Fruit fly (Drosophila melanogaster) whole organism, embryonic: ENCODE results near the gene side-III.

Experiments used
- Abd-B ChIP-seq: fragments of 200-800 bp; sonication (Bioruptor generic); optimal IDR thresholded peaks from 2 replicates; lab custom pipeline; 2018; ENCODE audit warnings: missing biosample characterization, mild to moderate bottlenecking, missing genetic modification characterization, moderate library complexity
- Atf6 ChIP-seq: fragments of 200-800 bp; sonication (Bioruptor generic); IDR thresholded peaks from 2 replicates; pipeline ENCODE4 v1.3.6; 2022; ENCODE audit warnings: missing biosample characterization, missing genetic modification characterization
- CG1024 ChIP-seq: fragments of 200-800 bp; sonication (Bioruptor generic); IDR thresholded peaks from 2 replicates; pipeline ENCODE4 v1.3.6; 2022; ENCODE audit warnings: missing biosample characterization, missing genetic modification characterization
- CG10462 ChIP-seq: fragments of 200-800 bp; sonication (Bioruptor generic); optimal IDR thresholded peaks from 2 replicates; lab custom pipeline; 2016; ENCODE audit warnings: missing biosample characterization, missing genetic modification characterization
- CG11504 ChIP-seq: fragments of 200-800 bp; sonication (Bioruptor generic); optimal IDR thresholded peaks from 3 replicates; lab custom pipeline; 2019; ENCODE audit warnings: missing biosample characterization, mild to moderate bottlenecking, missing genetic modification characterization, moderate library complexity
- CG13624 ChIP-seq: fragments of 200-800 bp; sonication (Bioruptor generic); optimal IDR thresholded peaks from 2 replicates; lab custom pipeline; 2016; ENCODE audit warnings: missing biosample characterization, missing genetic modification characterization
- CG14965 ChIP-seq: fragments of 200-800 bp; sonication (Bioruptor generic); optimal IDR thresholded peaks from 2 replicates; lab custom pipeline; 2016; ENCODE audit warnings: missing biosample characterization, missing genetic modification characterization, borderline replicate concordance
- CG18599 ChIP-seq: fragments of 200-800 bp; sonication (Bioruptor generic); optimal IDR thresholded peaks from 3 replicates; lab custom pipeline; 2017; ENCODE audit warnings: missing biosample characterization, missing genetic modification characterization, mild to moderate bottlenecking, moderate library complexity, missing genetic modification reagents
- CG2678 ChIP-seq: fragments of 200-800 bp; sonication (Bioruptor generic); optimal IDR thresholded peaks from 3 replicates; lab custom pipeline; 2019; ENCODE audit warnings: missing biosample characterization, mild to moderate bottlenecking, missing genetic modification characterization, moderate library complexity
- CG30431 ChIP-seq: fragments of 200-800 bp; sonication (Bioruptor generic); optimal IDR thresholded peaks from 2 replicates; lab custom pipeline; 2017; ENCODE audit warnings: missing biosample characterization, missing genetic modification characterization
- CG33213 ChIP-seq: fragments of 200-800 bp; sonication (Bioruptor generic); optimal IDR thresholded peaks from 3 replicates; lab custom pipeline; 2016; ENCODE audit warnings: missing biosample characterization, missing genetic modification characterization
- CG3407 ChIP-seq: fragments of 200-800 bp; sonication (Bioruptor generic); optimal IDR thresholded peaks from 2 replicates; lab custom pipeline; 2018; ENCODE audit warnings: missing biosample characterization, mild to moderate bottlenecking, missing genetic modification characterization
- CG4404 ChIP-seq: fragments of 200-800 bp; sonication (Bioruptor generic); IDR thresholded peaks from 2 replicates; pipeline ENCODE4 v1.3.6; 2022; ENCODE audit warnings: missing biosample characterization, missing genetic modification characterization
- CG6791 ChIP-seq: fragments of 200-800 bp; sonication (Bioruptor generic); IDR thresholded peaks from 3 replicates; pipeline ENCODE4 v1.3.6; 2022; ENCODE audit warnings: missing biosample characterization, missing genetic modification characterization; ENCODE audit not compliant: partially characterized antibody
- CG7372 ChIP-seq: fragments of 200-800 bp; sonication (Bioruptor generic); IDR thresholded peaks from 2 replicates; pipeline ENCODE4 v1.3.6; 2022; ENCODE audit warnings: missing biosample characterization, missing genetic modification characterization
- CG9437 ChIP-seq: fragments of 200-800 bp; sonication (Bioruptor generic); optimal IDR thresholded peaks from 2 replicates; lab custom pipeline; 2018; ENCODE audit warnings: missing biosample characterization, mild to moderate bottlenecking, missing genetic modification characterization
- CG9797 ChIP-seq: fragments of 200-800 bp; sonication (Bioruptor generic); optimal IDR thresholded peaks from 3 replicates; lab custom pipeline; 2018; ENCODE audit warnings: missing biosample characterization, mild to moderate bottlenecking, missing genetic modification characterization
- CG9876 ChIP-seq: fragments of 200-800 bp; sonication (Bioruptor generic); optimal IDR thresholded peaks from 2 replicates; lab custom pipeline; 2016; ENCODE audit warnings: missing biosample characterization, missing genetic modification characterization
- CkIIα-i1 ChIP-seq: fragments of 200-800 bp; sonication (Bioruptor generic); IDR thresholded peaks from 2 replicates; pipeline ENCODE4 v1.3.6; 2022; ENCODE audit warnings: missing biosample characterization, missing genetic modification characterization
- Dip3 ChIP-seq: fragments of 200-800 bp; sonication (Bioruptor generic); optimal IDR thresholded peaks from 3 replicates; lab custom pipeline; 2016; ENCODE audit warnings: missing biosample characterization, missing genetic modification characterization
- Dref ChIP-seq: fragments of 200-800 bp; sonication (Bioruptor generic); IDR thresholded peaks from 2 replicates; pipeline ENCODE4 v1.3.6; 2022; ENCODE audit warnings: missing biosample characterization, missing genetic modification characterization
- GATAe ChIP-seq: fragments of 200-800 bp; sonication (Bioruptor generic); conservative IDR thresholded peaks from 2 replicates; pipeline ENCODE4 v1.3.6; 2022; ENCODE audit warnings: missing biosample characterization, missing genetic modification characterization
- Hr51 ChIP-seq, 2 experiments: fragments of 200-800 bp; sonication (Bioruptor generic); optimal IDR thresholded peaks; 2 replicates in 1 of 2; 3 replicates in 1 of 2; lab custom pipeline; 2016 to 2018; ENCODE audit warnings: missing biosample characterization in 2 of 2, missing genetic modification characterization in 2 of 2, mild to moderate bottlenecking in 1 of 2, moderate library complexity in 1 of 2
- YL-1 ChIP-seq: fragments of 200-800 bp; sonication (Bioruptor generic); optimal IDR thresholded peaks from 3 replicates; lab custom pipeline; 2017; ENCODE audit warnings: missing biosample characterization, mild to moderate bottlenecking, missing genetic modification characterization
- abd-A ChIP-seq: fragments of 200-800 bp; sonication (Bioruptor generic); optimal IDR thresholded peaks from 3 replicates; lab custom pipeline; 2019; ENCODE audit warnings: missing biosample characterization, mild to moderate bottlenecking, missing genetic modification characterization, moderate library complexity
- ash1 ChIP-seq: fragments of 200-800 bp; sonication (Bioruptor generic); optimal IDR thresholded peaks from 2 replicates; lab custom pipeline; 2018; ENCODE audit warnings: missing biosample characterization, mild to moderate bottlenecking, missing genetic modification characterization
- crc ChIP-seq: fragments of 200-800 bp; sonication (Bioruptor generic); optimal IDR thresholded peaks from 2 replicates; lab custom pipeline; 2016; ENCODE audit warnings: missing biosample characterization, missing genetic modification characterization
- croc ChIP-seq: fragments of 200-800 bp; sonication (Bioruptor generic); conservative IDR thresholded peaks from 3 replicates; pipeline ENCODE4 v1.3.6; 2022; ENCODE audit warnings: missing biosample characterization, missing genetic modification characterization
- emc ChIP-seq: fragments of 200-800 bp; sonication (Bioruptor generic); optimal IDR thresholded peaks from 2 replicates; lab custom pipeline; 2016; ENCODE audit warnings: missing biosample characterization, missing genetic modification characterization
- fd64A ChIP-seq: fragments of 200-800 bp; sonication (Bioruptor generic); optimal IDR thresholded peaks from 3 replicates; lab custom pipeline; 2018; ENCODE audit warnings: missing biosample characterization, mild to moderate bottlenecking, missing genetic modification characterization
- fu2 ChIP-seq: fragments of 200-800 bp; sonication (Bioruptor generic); optimal IDR thresholded peaks from 2 replicates; lab custom pipeline; 2016; ENCODE audit warnings: missing biosample characterization, missing genetic modification characterization
- gem ChIP-seq: fragments of 200-800 bp; sonication (Bioruptor generic); optimal IDR thresholded peaks from 2 replicates; lab custom pipeline; 2019; ENCODE audit warnings: missing biosample characterization, mild to moderate bottlenecking, missing genetic modification characterization, moderate library complexity
- gsb ChIP-seq: fragments of 200-800 bp; sonication (Bioruptor generic); IDR thresholded peaks from 2 replicates; pipeline ENCODE4 v1.3.6; 2022; ENCODE audit warnings: missing biosample characterization, missing genetic modification characterization
- h ChIP-seq: fragments of >200 bp; optimal IDR thresholded peaks from 2 replicates; lab custom pipeline; 2017
- insv ChIP-seq, 2 experiments: fragments of 200-800 bp; sonication (Bioruptor generic); optimal IDR thresholded peaks; 3 replicates each; lab custom pipeline; 2016 to 2018; ENCODE audit warnings: missing biosample characterization in 2 of 2, missing genetic modification characterization in 2 of 2
- lbe ChIP-seq: fragments of 200-800 bp; sonication (Bioruptor generic); optimal IDR thresholded peaks from 2 replicates; lab custom pipeline; 2016; ENCODE audit warnings: missing biosample characterization, mild to moderate bottlenecking, missing genetic modification characterization
- maf-S ChIP-seq: fragments of 200-800 bp; sonication (Bioruptor generic); optimal IDR thresholded peaks from 2 replicates; lab custom pipeline; 2016; ENCODE audit warnings: missing biosample characterization, missing genetic modification characterization
- mirr ChIP-seq: fragments of 200-800 bp; sonication (Bioruptor generic); optimal IDR thresholded peaks from 3 replicates; lab custom pipeline; 2018; ENCODE audit warnings: missing biosample characterization, mild to moderate bottlenecking, missing genetic modification characterization
- phol ChIP-seq: fragments of 200-800 bp; sonication (Bioruptor generic); optimal IDR thresholded peaks from 3 replicates; lab custom pipeline; 2018; ENCODE audit warnings: missing biosample characterization, mild to moderate bottlenecking, missing genetic modification characterization, moderate library complexity
- run ChIP-seq: fragments of 200-800 bp; sonication (Bioruptor generic); optimal IDR thresholded peaks from 3 replicates; lab custom pipeline; 2018; ENCODE audit warnings: missing biosample characterization, mild to moderate bottlenecking, missing genetic modification characterization
- ssp ChIP-seq: fragments of 200-800 bp; sonication (Bioruptor generic); IDR thresholded peaks from 2 replicates; pipeline ENCODE4 v1.3.6; 2022; ENCODE audit warnings: missing biosample characterization, missing genetic modification characterization

The side-III gene

DNA sequence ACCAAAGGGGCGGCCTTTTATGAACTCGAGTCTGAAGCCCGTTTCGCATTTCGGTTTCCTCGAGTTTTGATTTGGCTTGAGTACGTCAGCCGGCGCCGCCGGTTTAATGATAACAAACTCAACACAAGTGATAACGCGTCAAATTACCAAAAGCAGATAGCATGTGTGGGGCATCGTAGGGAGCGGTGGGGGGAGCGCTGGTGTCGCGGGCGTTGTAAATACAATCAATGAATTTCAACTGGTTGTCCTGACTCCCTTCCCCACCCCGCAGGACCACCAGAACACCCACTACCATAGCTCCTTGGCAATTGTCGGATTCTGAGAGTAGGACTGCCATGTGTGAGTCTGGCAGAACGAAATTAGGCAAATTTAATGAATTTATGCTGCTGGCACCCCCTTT lies 38.5 kb upstream of the side-III start (continued):
- TF ChIP-seq CG30431 (no peak), maf-S (GFP tag; lab: Kevin White, UChicago) (no peak), CG13624 (no peak), CG6791 (GFP tag; lab: Robert Waterston, UW) (no peak), mirr (GFP tag; lab: Kevin White, UChicago) (peak; percentile 15), fd64A (GFP tag; lab: Kevin White, UChicago) (no peak), croc (GFP tag; lab: Robert Waterston, UW) (no peak), ssp (GFP tag; lab: Robert Waterston, UW) (no peak), fu2 (GFP tag; lab: Kevin White, UChicago) (no peak), Dip3 (no peak), Hr51 (GFP tag; optimal IDR thresholded peaks at IDR 0.05; lab: Kevin White, UChicago) (no peak), YL-1 (no peak), GATAe (GFP tag; lab: Robert Waterston, UW) (peak; percentile 53; the same call in 1 of the 2 replicates), lbe (GFP tag; lab: Kevin White, UChicago) (no peak), abd-A (tag; lab: Kevin White, UChicago) (peak; percentile 12), Dref (no peak), CG3407 (no peak)

DNA sequence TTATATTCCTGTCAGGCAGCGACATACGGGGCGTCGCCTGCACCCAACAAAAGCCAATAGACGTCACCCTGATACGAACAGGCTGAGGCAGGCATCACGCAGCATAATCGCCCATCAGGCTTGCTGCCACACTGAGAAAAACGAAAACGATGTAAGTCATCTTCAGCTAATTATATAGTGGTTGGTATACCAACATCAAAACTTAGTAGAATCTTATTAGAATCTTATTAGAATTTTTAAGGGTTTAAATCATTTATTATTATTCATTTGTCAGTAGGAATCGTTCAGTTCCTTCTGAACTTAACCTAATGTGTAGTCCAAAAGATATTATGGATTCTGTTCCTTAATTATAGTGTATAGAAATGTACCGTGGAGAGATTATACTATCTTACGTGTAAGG lies 36.0 kb upstream of the side-III start:
- TF ChIP-seq CG9437 (GFP tag; lab: Kevin White, UChicago) (no peak), CG7372 (no peak), CG33213 (GFP tag; lab: Kevin White, UChicago) (no peak), CG14965 (GFP tag; lab: Kevin White, UChicago) (no peak), CG1024 (GFP tag; lab: Robert Waterston, UW) (no peak), insv (GFP tag; optimal IDR thresholded peaks at IDR 0.05; lab: Kevin White, UChicago) (peak in 1 of 2 experiments; percentile 57), ash1 (GFP tag; lab: Kevin White, UChicago) (no peak), CG11504 (peak; percentile 7), gem (tag; lab: Kevin White, UChicago) (peak; percentile 13), CkIIα-i1 (GFP tag; lab: Robert Waterston, UW) (no peak), Atf6 (GFP tag; lab: Robert Waterston, UW) (no peak), CG9797 (GFP tag; lab: Kevin White, UChicago) (no peak), CG9876 (GFP tag; lab: Kevin White, UChicago) (no peak)

DNA sequence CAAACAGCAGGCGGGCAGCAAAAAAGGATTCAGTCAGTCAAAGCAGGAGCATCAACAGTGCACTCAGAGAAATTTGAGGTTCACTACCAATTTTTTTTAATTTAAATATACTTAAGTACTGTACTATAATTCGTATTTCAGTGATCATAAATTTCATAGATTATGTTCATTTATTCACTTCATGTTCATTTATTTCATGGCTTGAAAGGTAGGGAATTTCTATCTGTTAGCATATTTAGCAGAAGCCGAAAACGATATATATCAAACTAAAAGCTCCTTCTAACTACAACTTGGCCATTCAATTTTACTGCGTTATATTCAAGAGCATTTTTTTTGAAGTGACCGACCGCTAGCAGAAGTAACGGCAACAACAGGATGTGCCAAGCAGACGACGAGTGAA lies 34.5 kb upstream of the side-III start:
- no peak for TF ChIP-seq emc (GFP tag; lab: Kevin White, UChicago)
- TF ChIP-seq phol (tag; lab: Kevin White, UChicago), result no peak
- no peak for TF ChIP-seq gsb (GFP tag; lab: Robert Waterston, UW)
- TF ChIP-seq crc (GFP tag; lab: Kevin White, UChicago), result no peak
- no peak for TF ChIP-seq CG10462 (GFP tag; lab: Kevin White, UChicago)
- TF ChIP-seq CG2678 (tag; lab: Kevin White, UChicago), result peak; percentile 19
- TF ChIP-seq CG4404 (GFP tag; lab: Robert Waterston, UW), result no peak
- peak; percentile 18 for TF ChIP-seq gem (tag; lab: Kevin White, UChicago)
- no peak for TF ChIP-seq Abd-B (GFP tag; lab: Kevin White, UChicago)
- TF ChIP-seq CG18599 (GFP tag; lab: Kevin White, UChicago), result peak; percentile 11
- no peak for TF ChIP-seq run (tag; lab: Kevin White, UChicago)
- no peak for TF ChIP-seq h (lab: Kevin White, UChicago)
- TF ChIP-seq CG11504, result peak; percentile 23
